Fruit fly (Drosophila melanogaster) whole organism, prepupa: ENCODE results near the gene vsg.

ENCODE experiments used
- Blimp-1 ChIP-seq: fragments of 200-800 bp; sonication (Bioruptor generic); optimal IDR thresholded peaks from 3 replicates; lab custom pipeline; 2017; ENCODE audit warnings: missing biosample characterization, missing genetic modification characterization, mild to moderate bottlenecking, moderate library complexity, missing genetic modification reagents
- CG10631 ChIP-seq: fragments of 200-800 bp; sonication (Bioruptor generic); optimal IDR thresholded peaks from 2 replicates; lab custom pipeline; 2016; ENCODE audit warnings: missing biosample characterization, missing genetic modification characterization
- CG10669 ChIP-seq: fragments of 200-800 bp; sonication (Bioruptor generic); optimal IDR thresholded peaks from 3 replicates; lab custom pipeline; 2018; ENCODE audit warnings: missing biosample characterization, mild to moderate bottlenecking, missing genetic modification characterization, moderate library complexity
- CG11294 ChIP-seq: fragments of 200-800 bp; sonication (Bioruptor generic); IDR thresholded peaks from 2 replicates; pipeline ENCODE4 v1.3.6; 2022; ENCODE audit warnings: missing biosample characterization, missing genetic modification characterization
- CG11762 ChIP-seq: fragments of 200-800 bp; sonication (Bioruptor generic); optimal IDR thresholded peaks from 3 replicates; lab custom pipeline; 2016; ENCODE audit warnings: missing biosample characterization, missing genetic modification characterization; ENCODE audit not compliant: insufficient read depth
- CG11902 ChIP-seq: fragments of 200-800 bp; sonication (Bioruptor generic); optimal IDR thresholded peaks from 3 replicates; lab custom pipeline; 2016; ENCODE audit warnings: missing biosample characterization, missing genetic modification characterization
- CG15336 ChIP-seq: fragments of 200-800 bp; sonication (Bioruptor generic); IDR thresholded peaks from 2 replicates; pipeline ENCODE4 v1.3.6; 2022; ENCODE audit warnings: missing biosample characterization, missing genetic modification characterization
- CG16779 ChIP-seq: fragments of 200-800 bp; sonication (Bioruptor generic); optimal IDR thresholded peaks from 3 replicates; lab custom pipeline; 2017; ENCODE audit warnings: missing biosample characterization, mild to moderate bottlenecking, missing genetic modification characterization
- CG31627 ChIP-seq: fragments of 200-800 bp; sonication (Bioruptor generic); optimal IDR thresholded peaks from 3 replicates; lab custom pipeline; 2016; ENCODE audit warnings: missing biosample characterization, missing genetic modification characterization
- CG4318 ChIP-seq: fragments of 200-800 bp; sonication (Bioruptor generic); optimal IDR thresholded peaks from 3 replicates; lab custom pipeline; 2017; ENCODE audit warnings: missing biosample characterization, mild to moderate bottlenecking, missing genetic modification characterization
- CG6163 ChIP-seq: fragments of 200-800 bp; sonication (Bioruptor generic); IDR thresholded peaks from 3 replicates; pipeline ENCODE4 v1.3.6; 2022; ENCODE audit warnings: missing biosample characterization, missing genetic modification characterization
- CG6276 ChIP-seq: fragments of 200-800 bp; sonication (Bioruptor generic); optimal IDR thresholded peaks from 2 replicates; lab custom pipeline; 2017; ENCODE audit warnings: missing biosample characterization, mild to moderate bottlenecking, missing genetic modification characterization
- CG6792 ChIP-seq: fragments of 200-800 bp; sonication (Bioruptor generic); optimal IDR thresholded peaks from 3 replicates; lab custom pipeline; 2016; ENCODE audit warnings: missing biosample characterization, missing genetic modification characterization
- CG6808 ChIP-seq: fragments of 200-800 bp; sonication (Bioruptor generic); optimal IDR thresholded peaks from 3 replicates; lab custom pipeline; 2017; ENCODE audit warnings: missing biosample characterization, missing genetic modification characterization, mild to moderate bottlenecking, moderate library complexity, missing genetic modification reagents
- CG6854 ChIP-seq: fragments of 200-800 bp; sonication (Bioruptor generic); optimal IDR thresholded peaks from 2 replicates; lab custom pipeline; 2017; ENCODE audit warnings: missing biosample characterization, mild to moderate bottlenecking, missing genetic modification characterization
- CG7368 ChIP-seq: fragments of 200-800 bp; sonication (Bioruptor generic); optimal IDR thresholded peaks from 3 replicates; lab custom pipeline; 2016; ENCODE audit warnings: missing biosample characterization, missing genetic modification characterization
- CG8119 ChIP-seq: fragments of 200-800 bp; sonication (Bioruptor generic); IDR thresholded peaks from 3 replicates; pipeline ENCODE4 v1.3.6; 2022; ENCODE audit warnings: missing biosample characterization, missing genetic modification characterization
- CG8632 ChIP-seq: fragments of 200-800 bp; sonication (Bioruptor generic); optimal IDR thresholded peaks from 3 replicates; lab custom pipeline; 2016; ENCODE audit warnings: missing biosample characterization, missing genetic modification characterization
- Eip75B ChIP-seq: fragments of 200-800 bp; sonication (Bioruptor generic); optimal IDR thresholded peaks from 3 replicates; lab custom pipeline; 2016; ENCODE audit warnings: missing biosample characterization, missing genetic modification characterization
- Eip78C ChIP-seq: fragments of 200-800 bp; sonication (Bioruptor generic); peaks from one replicate; lab custom pipeline; 2016; ENCODE audit warnings: missing biosample characterization, missing genetic modification characterization
- Eip93F ChIP-seq: fragments of 200-800 bp; sonication (Bioruptor generic); optimal IDR thresholded peaks from 2 replicates; lab custom pipeline; 2016; ENCODE audit warnings: missing biosample characterization, mild to moderate bottlenecking, missing genetic modification characterization
- Ets21C ChIP-seq: fragments of 200-800 bp; sonication (Bioruptor generic); optimal IDR thresholded peaks from 3 replicates; lab custom pipeline; 2016; ENCODE audit warnings: missing biosample characterization, missing genetic modification characterization
- Lpt ChIP-seq: fragments of 200-800 bp; sonication (Bioruptor generic); optimal IDR thresholded peaks from 3 replicates; lab custom pipeline; 2016; ENCODE audit warnings: missing biosample characterization, missing genetic modification characterization
- Met ChIP-seq: fragments of 200-800 bp; sonication (Bioruptor generic); optimal IDR thresholded peaks from 3 replicates; lab custom pipeline; 2016; ENCODE audit warnings: missing biosample characterization, missing genetic modification characterization
- Smox ChIP-seq: fragments of 200-800 bp; sonication (Bioruptor generic); optimal IDR thresholded peaks from 3 replicates; lab custom pipeline; 2016; ENCODE audit warnings: missing biosample characterization, missing genetic modification characterization
- Sox102F ChIP-seq: fragments of 200-800 bp; sonication (Bioruptor generic); optimal IDR thresholded peaks from 2 replicates; lab custom pipeline; 2016; ENCODE audit warnings: missing biosample characterization, mild to moderate bottlenecking, missing genetic modification characterization
- Sox14 ChIP-seq: fragments of 200-800 bp; sonication (Bioruptor generic); optimal IDR thresholded peaks from 3 replicates; lab custom pipeline; 2016; ENCODE audit warnings: missing biosample characterization, missing genetic modification characterization
- Sox15 ChIP-seq: fragments of 200-800 bp; sonication (Bioruptor generic); optimal IDR thresholded peaks from 3 replicates; lab custom pipeline; 2016; ENCODE audit warnings: missing biosample characterization, missing genetic modification characterization
- achi ChIP-seq: fragments of 200-800 bp; sonication (Bioruptor generic); optimal IDR thresholded peaks from 3 replicates; lab custom pipeline; 2016; ENCODE audit warnings: missing biosample characterization, missing genetic modification characterization
- acj6 ChIP-seq: fragments of 200-800 bp; sonication (Bioruptor generic); optimal IDR thresholded peaks from 3 replicates; lab custom pipeline; 2016; ENCODE audit warnings: missing biosample characterization, missing genetic modification characterization
- dac ChIP-seq: fragments of 200-800 bp; sonication (Bioruptor generic); optimal IDR thresholded peaks from 2 replicates; lab custom pipeline; 2017; ENCODE audit warnings: missing biosample characterization, mild to moderate bottlenecking, missing genetic modification characterization
- eg ChIP-seq: fragments of 200-800 bp; sonication (Bioruptor generic); IDR thresholded peaks from 3 replicates; pipeline ENCODE4 v1.3.6; 2022; ENCODE audit warnings: missing biosample characterization, missing genetic modification characterization
- esn ChIP-seq: fragments of 200-800 bp; sonication (Bioruptor generic); optimal IDR thresholded peaks from 2 replicates; lab custom pipeline; 2016; ENCODE audit warnings: missing biosample characterization, mild to moderate bottlenecking, missing genetic modification characterization, moderate library complexity
- fd59A ChIP-seq: fragments of 200-800 bp; sonication (Bioruptor generic); optimal IDR thresholded peaks from 2 replicates; lab custom pipeline; 2017; ENCODE audit warnings: missing biosample characterization, mild to moderate bottlenecking, missing genetic modification characterization, missing genetic modification reagents
- fkh ChIP-seq: fragments of 200-800 bp; sonication (Bioruptor generic); optimal IDR thresholded peaks from 3 replicates; lab custom pipeline; 2017; ENCODE audit warnings: missing biosample characterization, mild to moderate bottlenecking, missing genetic modification characterization, moderate library complexity
- lz ChIP-seq: fragments of 200-800 bp; sonication (Bioruptor generic); optimal IDR thresholded peaks from 3 replicates; lab custom pipeline; 2016; ENCODE audit warnings: missing biosample characterization, missing genetic modification characterization
- salr ChIP-seq, 2 experiments: fragments of 200-800 bp; sonication (Bioruptor generic); optimal IDR thresholded peaks; 3 replicates each; lab custom pipeline; 2016 to 2018; ENCODE audit warnings: missing biosample characterization in 2 of 2, missing genetic modification characterization in 2 of 2, mild to moderate bottlenecking in 1 of 2
- spab ChIP-seq: fragments of 200-800 bp; sonication (Bioruptor generic); optimal IDR thresholded peaks from 2 replicates; lab custom pipeline; 2017; ENCODE audit warnings: missing biosample characterization, mild to moderate bottlenecking, missing genetic modification characterization, missing genetic modification reagents
- ss ChIP-seq, 2 experiments: fragments of 200-800 bp; sonication (Bioruptor generic); optimal IDR thresholded peaks; 2 replicates in 1 of 2; 3 replicates in 1 of 2; lab custom pipeline; 2017 to 2018; ENCODE audit warnings: mild to moderate bottlenecking in 2 of 2, missing biosample characterization in 2 of 2, missing genetic modification characterization in 2 of 2, moderate library complexity in 1 of 2
- svp ChIP-seq: fragments of 200-800 bp; sonication (Bioruptor generic); peaks from one replicate; lab custom pipeline; 2016; ENCODE audit warnings: missing biosample characterization, missing genetic modification characterization
- topi ChIP-seq: fragments of 200-800 bp; sonication (Bioruptor generic); optimal IDR thresholded peaks from 3 replicates; lab custom pipeline; 2016; ENCODE audit warnings: missing biosample characterization, missing genetic modification characterization
- vri ChIP-seq: fragments of 200-800 bp; sonication (Bioruptor generic); optimal IDR thresholded peaks from 3 replicates; lab custom pipeline; 2016; ENCODE audit warnings: missing biosample characterization, mild to moderate bottlenecking, missing genetic modification characterization

vsg gene

dm6 chr3L:9713828-9714536 is at the start of gene vsg (continued):
- peak; percentile 71 for TF ChIP-seq CG31627 (GFP tag; lab: Kevin White, UChicago)
- TF ChIP-seq CG6808 (GFP tag; lab: Kevin White, UChicago): peak; percentile 64
- peak; percentile 29 for TF ChIP-seq CG7368 (GFP tag; lab: Kevin White, UChicago)
- TF ChIP-seq achi (GFP tag; lab: Kevin White, UChicago): peak; percentile 64
- peak; percentile 48 for TF ChIP-seq fd59A (GFP tag; lab: Kevin White, UChicago)
- TF ChIP-seq ss (GFP tag; optimal IDR thresholded peaks at IDR 0.05; lab: Kevin White, UChicago): peak in 1 of 2 experiments; percentile 60
- peak in 1 of 2 experiments; percentile 82 for TF ChIP-seq salr (GFP tag; optimal IDR thresholded peaks at IDR 0.05; lab: Kevin White, UChicago)
- TF ChIP-seq CG10669: peak; percentile 55
- TF ChIP-seq Smox (GFP tag; lab: Kevin White, UChicago): peak; percentile 67

DNA sequence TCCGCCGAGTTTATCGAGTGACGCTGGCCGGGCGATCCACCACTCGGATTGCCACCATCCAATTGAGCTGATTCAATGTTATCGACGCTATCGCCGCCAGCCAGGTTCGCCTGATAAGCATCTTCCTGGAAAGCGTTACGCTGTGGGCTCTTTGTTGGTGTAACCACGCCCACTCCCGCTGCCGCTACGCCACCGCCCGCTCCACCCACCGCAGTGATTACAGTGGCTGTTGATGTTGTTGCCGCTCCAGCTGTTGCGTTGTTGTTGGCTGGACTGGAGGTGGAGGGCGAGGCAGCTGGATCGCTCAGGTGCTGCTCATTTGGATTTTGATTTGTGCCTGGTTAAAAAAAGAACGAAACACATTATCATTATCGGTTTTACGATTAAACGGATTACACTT is 42.8 kb upstream of the vsg start:
- peak; percentile 96 for TF ChIP-seq vri (GFP tag; lab: Kevin White, UChicago)
- no peak for TF ChIP-seq CG11762 (GFP tag; lab: Kevin White, UChicago)
- no peak for TF ChIP-seq CG6854 (GFP tag; lab: Kevin White, UChicago)
- TF ChIP-seq svp (GFP tag; lab: Kevin White, UChicago): peak; percentile 48
- TF ChIP-seq Sox14: peak; percentile 87
- TF ChIP-seq Eip93F (GFP tag; lab: Kevin White, UChicago): peak; percentile 54
- TF ChIP-seq CG8119 (GFP tag; lab: Robert Waterston, UW): no peak
- no peak for TF ChIP-seq Eip75B (GFP tag; lab: Kevin White, UChicago)
- no peak for TF ChIP-seq salr (GFP tag; optimal IDR thresholded peaks at IDR 0.05; lab: Kevin White, UChicago)
- TF ChIP-seq, all 60 proteins: peak for 4

DNA sequence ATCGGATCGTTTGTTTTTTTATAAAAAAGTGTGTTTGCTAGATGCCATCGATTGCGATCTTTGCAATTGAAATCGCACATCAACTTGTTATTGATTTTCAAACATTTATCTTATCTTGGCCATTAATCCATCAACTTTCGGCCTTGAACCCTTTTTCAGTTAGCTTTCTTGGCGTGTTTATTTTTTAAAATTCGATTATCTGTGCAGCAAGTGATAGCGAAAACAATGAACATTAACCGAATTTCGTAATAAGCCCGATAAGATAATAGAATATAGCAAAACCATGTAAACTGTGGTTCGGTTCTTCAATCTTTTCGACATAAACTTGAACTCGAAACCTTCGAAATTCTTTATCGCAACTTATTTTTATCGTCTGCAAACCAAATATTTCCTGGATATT is 39.8 kb upstream of the vsg start:
- TF ChIP-seq Eip78C (no peak), dac (GFP tag; lab: Kevin White, UChicago) (no peak), CG6276 (no peak), CG10631 (GFP tag; lab: Kevin White, UChicago) (no peak), vri (GFP tag; lab: Kevin White, UChicago) (peak; percentile 95), lz (no peak), Eip93F (GFP tag; lab: Kevin White, UChicago) (peak; percentile 61), Lpt (no peak), Sox15 (GFP tag; lab: Kevin White, UChicago) (no peak)

- TF ChIP-seq CG6808 (GFP tag; lab: Kevin White, UChicago) (no peak), fkh (GFP tag; lab: Kevin White, UChicago) (peak; percentile 77), Sox14 (no peak), Lpt (peak; percentile 44), Eip78C (peak; percentile 71), acj6 (GFP tag; lab: Kevin White, UChicago) (no peak), svp (GFP tag; lab: Kevin White, UChicago) (peak; percentile 78), Eip93F (GFP tag; lab: Kevin White, UChicago) (peak; percentile 49), CG8632 (GFP tag; lab: Kevin White, UChicago) (no peak), vri (GFP tag; lab: Kevin White, UChicago) (peak; percentile 90), topi (peak; percentile 38), CG15336 (GFP tag; lab: Robert Waterston, UW) (peak; percentile 70), CG11902 (GFP tag; lab: Kevin White, UChicago) (no peak), esn (GFP tag; lab: Kevin White, UChicago) (peak; percentile 46), Sox102F (GFP tag; lab: Kevin White, UChicago) (peak; percentile 48), Ets21C (GFP tag; lab: Kevin White, UChicago) (no peak), lz (no peak), CG6276 (peak; percentile 92), eg (peak; percentile 91), CG6163 (GFP tag; lab: Robert Waterston, UW) (peak; percentile 83), CG16779 (peak; percentile 72), Met (GFP tag; lab: Kevin White, UChicago) (peak; percentile 40), salr (GFP tag; optimal IDR thresholded peaks at IDR 0.05; lab: Kevin White, UChicago) (peak in 1 of 2 experiments; percentile 47), CG8119 (GFP tag; lab: Robert Waterston, UW) (peak; percentile 69; the same call in 2 of the 3 replicates), CG11294 (GFP tag; lab: Robert Waterston, UW) (peak; percentile 26; the same call in 1 of the 2 replicates), spab (GFP tag; lab: Kevin White, UChicago) (no peak), CG10669 (no peak), Blimp-1 (GFP tag; lab: Kevin White, UChicago) (peak; percentile 52), CG4318 (GFP tag; lab: Kevin White, UChicago) (no peak), CG6792 (GFP tag; lab: Kevin White, UChicago) (no peak)
Observed at dm6 chr3L:9675528-9675963, 38.6 kb upstream of the vsg start.
